Fruit fly (Drosophila melanogaster): Measurements from ENCODE around the gene Nost.

The Nost gene

dm6 chrX:9068822-9069221 lies 38.8 kb downstream of the Nost start (continued):
- peak; percentile 32 for TF ChIP-seq dac (GFP tag; optimal IDR thresholded peaks at IDR 0.05)
- peak; percentile 62 for TF ChIP-seq OdsH (GFP tag; optimal IDR thresholded peaks at IDR 0.05)
- TF ChIP-seq CG4318 (GFP tag; optimal IDR thresholded peaks at IDR 0.05), result peak; percentile 38
- no peak for TF ChIP-seq Hr38 (GFP tag; optimal IDR thresholded peaks at IDR 0.05)
- TF ChIP-seq CG11294 (GFP tag; IDR thresholded peaks at IDR 0.05), result peak; percentile 50; the same call in 1 of the 2 replicates
- TF ChIP-seq CG6854 (GFP tag; optimal IDR thresholded peaks at IDR 0.05), result no peak
- peak; percentile 21 for TF ChIP-seq Lpt (GFP tag; optimal IDR thresholded peaks at IDR 0.05)
- peak; percentile 5 for TF ChIP-seq lz (GFP tag; optimal IDR thresholded peaks at IDR 0.05)
- TF ChIP-seq Smox (GFP tag; optimal IDR thresholded peaks at IDR 0.05), result no peak
- peak; percentile 19 for TF ChIP-seq topi (GFP tag; optimal IDR thresholded peaks at IDR 0.05)
- peak; percentile 85 for TF ChIP-seq eg (GFP tag; IDR thresholded peaks at IDR 0.05)
- TF ChIP-seq CG34406 (GFP tag; optimal IDR thresholded peaks at IDR 0.05), result peak; percentile 4
- TF ChIP-seq CG9139 (GFP tag; optimal IDR thresholded peaks at IDR 0.05), result peak; percentile 61
- TF ChIP-seq dsx (GFP tag; optimal IDR thresholded peaks at IDR 0.05; ENCODE audit: poor library complexity, severe bottlenecking), result peak; percentile 79
- peak; percentile 56 for TF ChIP-seq Eip75B (GFP tag; optimal IDR thresholded peaks at IDR 0.05)
- TF ChIP-seq ss (GFP tag; optimal IDR thresholded peaks at IDR 0.05), result peak; percentile 83 to 84
- peak; percentile 71 for TF ChIP-seq CG3032 (tag; optimal IDR thresholded peaks at IDR 0.05)
- peak; percentile 55 for TF ChIP-seq Gug (GFP tag; IDR thresholded peaks at IDR 0.05)
- no peak for TF ChIP-seq CG11902 (GFP tag; optimal IDR thresholded peaks at IDR 0.05)
- TF ChIP-seq CG8319 (GFP tag; optimal IDR thresholded peaks at IDR 0.05), result no peak
- peak; percentile 64 for TF ChIP-seq achi (GFP tag; optimal IDR thresholded peaks at IDR 0.05)
- no peak for TF ChIP-seq Sox102F (GFP tag; optimal IDR thresholded peaks at IDR 0.05)
- TF ChIP-seq acj6 (GFP tag; optimal IDR thresholded peaks at IDR 0.05), result peak; percentile 34
- TF ChIP-seq net (GFP tag; optimal IDR thresholded peaks at IDR 0.05), result peak; percentile 46
- TF ChIP-seq Met (GFP tag; optimal IDR thresholded peaks at IDR 0.05), result no peak
- peak; percentile 94 for TF ChIP-seq Eip78C (GFP tag)
- TF ChIP-seq esn (GFP tag; optimal IDR thresholded peaks at IDR 0.05), result peak; percentile 26
- TF ChIP-seq CG6808 (GFP tag; optimal IDR thresholded peaks at IDR 0.05), result peak; percentile 65
- TF ChIP-seq CG8632 (GFP tag; optimal IDR thresholded peaks at IDR 0.05), result peak; percentile 36
- TF ChIP-seq CG8119 (GFP tag; IDR thresholded peaks at IDR 0.05), result peak; percentile 56; the same call in 1 of the 3 replicates
- TF ChIP-seq CG10669 (GFP tag; optimal IDR thresholded peaks at IDR 0.05), result peak; percentile 68
- TF ChIP-seq CG6163 (GFP tag; IDR thresholded peaks at IDR 0.05), result peak; percentile 91
- peak; percentile 54 for TF ChIP-seq CG6276 (GFP tag; optimal IDR thresholded peaks at IDR 0.05)
- no peak for TF ChIP-seq Eip93F (GFP tag; optimal IDR thresholded peaks at IDR 0.05)
- TF ChIP-seq Hr39 (GFP tag; optimal IDR thresholded peaks at IDR 0.05), result no peak
- TF ChIP-seq vri (GFP tag; optimal IDR thresholded peaks at IDR 0.05), result no peak

- no peak for TF ChIP-seq CG31627 (GFP tag; optimal IDR thresholded peaks at IDR 0.05)
- no peak for TF ChIP-seq CG1621 (tag; optimal IDR thresholded peaks at IDR 0.05)
- TF ChIP-seq CG4318 (GFP tag; optimal IDR thresholded peaks at IDR 0.05), result no peak
- no peak for TF ChIP-seq svp (GFP tag)
- no peak for TF ChIP-seq eg (GFP tag; IDR thresholded peaks at IDR 0.05)
- no peak for TF ChIP-seq CG10669 (GFP tag; optimal IDR thresholded peaks at IDR 0.05)
Observed at dm6 chrX:9071308-9071707, 41.3 kb downstream of the Nost start, which contains the start of gene CG10970. Gene CG10970 (minus strand): TSS chrX:9071408.

- TF ChIP-seq CG6792 (GFP tag; optimal IDR thresholded peaks at IDR 0.05) (no peak), Hr4 (GFP tag; optimal IDR thresholded peaks at IDR 0.05) (no peak), CG16779 (tag; optimal IDR thresholded peaks at IDR 0.05) (no peak), CG8632 (GFP tag; optimal IDR thresholded peaks at IDR 0.05) (no peak), cyc (GFP tag; optimal IDR thresholded peaks at IDR 0.05) (no peak), fkh (GFP tag; optimal IDR thresholded peaks at IDR 0.05) (no peak), Smox (GFP tag; optimal IDR thresholded peaks at IDR 0.05) (no peak), Gug (GFP tag; IDR thresholded peaks at IDR 0.05) (no peak), CG11902 (GFP tag; optimal IDR thresholded peaks at IDR 0.05) (no peak), CG15336 (GFP tag; IDR thresholded peaks at IDR 0.05) (no peak), net (GFP tag; optimal IDR thresholded peaks at IDR 0.05) (no peak), CG10631 (GFP tag; optimal IDR thresholded peaks at IDR 0.05) (no peak), CG1621 (tag; optimal IDR thresholded peaks at IDR 0.05) (no peak), dac (GFP tag; optimal IDR thresholded peaks at IDR 0.05) (no peak), esn (GFP tag; optimal IDR thresholded peaks at IDR 0.05) (no peak)
Observed at dm6 chrX:9074040-9074439, 44.0 kb downstream of the Nost start.

Measured in whole organism, prepupa.